Worm (Caenorhabditis elegans): ENCODE data around the gene F01G12.18.
A peak's percentile ranks its signal among the peaks of the same experiment; 100 is the strongest.

The F01G12.18 gene

ce11 chrX:16398420-16398925 is at the start of gene F01G12.18:
Gene F01G12.18, minus strand, starts transcription at chrX:16398470.
- TF ChIP-seq lin-32 (GFP tag; optimal IDR thresholded peaks at IDR 0.05): no peak
- TF ChIP-seq tbx-8 (GFP tag; optimal IDR thresholded peaks at IDR 0.05): no peak
- TF ChIP-seq zip-8 (tag; optimal IDR thresholded peaks at IDR 0.05): no peak
- TF ChIP-seq mep-1 (tag; optimal IDR thresholded peaks at IDR 0.05): no peak
- no peak for TF ChIP-seq lsy-2 (tag; optimal IDR thresholded peaks at IDR 0.05)
- no peak for TF ChIP-seq snpc-4 (tag; optimal IDR thresholded peaks at IDR 0.05)
- TF ChIP-seq blmp-1 (tag; optimal IDR thresholded peaks at IDR 0.05): no peak
- TF ChIP-seq sptf-1 (tag; optimal IDR thresholded peaks at IDR 0.05): no peak
- TF ChIP-seq mab-5 (tag; optimal IDR thresholded peaks at IDR 0.05): no peak
- TF ChIP-seq elt-3 (tag; optimal IDR thresholded peaks at IDR 0.05): no peak
- no peak for TF ChIP-seq unc-62 (GFP tag; optimal IDR thresholded peaks at IDR 0.05)
- no peak for TF ChIP-seq nhr-76 (tag; optimal IDR thresholded peaks at IDR 0.05)
- TF ChIP-seq pha-4 (tag; optimal IDR thresholded peaks at IDR 0.05): no peak
- TF ChIP-seq flh-1 (GFP tag; optimal IDR thresholded peaks at IDR 0.05): no peak

ce11 chrX:16447116-16447515 is 48.8 kb upstream of the F01G12.18 start:
- peak; percentile 21 for TF ChIP-seq mls-2 (tag; optimal IDR thresholded peaks at IDR 0.05)
- peak; percentile 37 for TF ChIP-seq pha-4 (tag; optimal IDR thresholded peaks at IDR 0.05)
- TF ChIP-seq cnd-1 (tag; optimal IDR thresholded peaks at IDR 0.05): peak; percentile 17
- TF ChIP-seq sptf-1 (tag; optimal IDR thresholded peaks at IDR 0.05): peak; percentile 53
- TF ChIP-seq elt-3 (tag; optimal IDR thresholded peaks at IDR 0.05): no peak

ce11 chrX:16445793-16446248 is 47.6 kb upstream of the F01G12.18 start, which contains the start of gene twf-2:
Gene twf-2, plus strand, starts transcription at chrX:16446197.
- TF ChIP-seq M03D4.4 (tag; optimal IDR thresholded peaks at IDR 0.05): peak; percentile 67
- TF ChIP-seq sptf-1 (tag; optimal IDR thresholded peaks at IDR 0.05): peak; percentile 82
- TF ChIP-seq lin-13 (tag; optimal IDR thresholded peaks at IDR 0.05): peak; percentile 29
- TF ChIP-seq sem-2 (GFP tag; optimal IDR thresholded peaks at IDR 0.05): no peak
- no peak for TF ChIP-seq elt-1 (tag; optimal IDR thresholded peaks at IDR 0.05; ENCODE audit: borderline replicate concordance, insufficient read depth)
- peak; percentile 56 for TF ChIP-seq pha-4 (tag; optimal IDR thresholded peaks at IDR 0.05)
- TF ChIP-seq ham-2 (GFP tag; optimal IDR thresholded peaks at IDR 0.05): peak; percentile 83
- peak; percentile 77 for TF ChIP-seq mls-2 (tag; optimal IDR thresholded peaks at IDR 0.05)
- TF ChIP-seq nhr-12 (tag; optimal IDR thresholded peaks at IDR 0.05): no peak
- no peak for TF ChIP-seq blmp-1 (tag; optimal IDR thresholded peaks at IDR 0.05)
- peak; percentile 91 for TF ChIP-seq unc-62 (GFP tag; optimal IDR thresholded peaks at IDR 0.05)
- peak; percentile 38 for TF ChIP-seq nhr-237 (tag; optimal IDR thresholded peaks at IDR 0.05)
- TF ChIP-seq cnd-1 (tag; optimal IDR thresholded peaks at IDR 0.05): peak; percentile 63
- peak; percentile 58 for TF ChIP-seq hlh-1 (tag; optimal IDR thresholded peaks at IDR 0.05)
- TF ChIP-seq unc-120 (tag; optimal IDR thresholded peaks at IDR 0.05; ENCODE audit: poor library complexity, severe bottlenecking): peak; percentile 94
- peak; percentile 63 for TF ChIP-seq ztf-11 (tag; optimal IDR thresholded peaks at IDR 0.05)
- peak; percentile 70 for TF ChIP-seq drap-1 (GFP tag; optimal IDR thresholded peaks at IDR 0.05)
- peak; percentile 63 for TF ChIP-seq mep-1 (tag; optimal IDR thresholded peaks at IDR 0.05)
- TF ChIP-seq ces-1 (GFP tag; optimal IDR thresholded peaks at IDR 0.05): peak; percentile 63

- TF ChIP-seq unc-62 (GFP tag; optimal IDR thresholded peaks at IDR 0.05): no peak
- TF ChIP-seq mab-5 (tag; optimal IDR thresholded peaks at IDR 0.05): no peak
- no peak for TF ChIP-seq mep-1 (tag; optimal IDR thresholded peaks at IDR 0.05)
- TF ChIP-seq pha-4 (tag; optimal IDR thresholded peaks at IDR 0.05): no peak
- TF ChIP-seq elt-3 (tag; optimal IDR thresholded peaks at IDR 0.05): no peak
- no peak for TF ChIP-seq nhr-76 (tag; optimal IDR thresholded peaks at IDR 0.05)
- TF ChIP-seq unc-120 (tag; optimal IDR thresholded peaks at IDR 0.05; ENCODE audit: poor library complexity, severe bottlenecking): no peak
- no peak for TF ChIP-seq nhr-2 (tag; optimal IDR thresholded peaks at IDR 0.05)
- no peak for TF ChIP-seq nhr-28 (tag; optimal IDR thresholded peaks at IDR 0.05)
- TF ChIP-seq ceh-43 (GFP tag; optimal IDR thresholded peaks at IDR 0.05): no peak
- TF ChIP-seq ham-2 (GFP tag; optimal IDR thresholded peaks at IDR 0.05): no peak
- no peak for TF ChIP-seq drap-1 (GFP tag; optimal IDR thresholded peaks at IDR 0.05)
- no peak for TF ChIP-seq snpc-4 (tag; optimal IDR thresholded peaks at IDR 0.05)
Observed at ce11 chrX:16443657-16444056, 45.4 kb upstream of the F01G12.18 start.

ce11 chrX:16440949-16441348 is 42.7 kb upstream of the F01G12.18 start:
- TF ChIP-seq ztf-11 (tag; optimal IDR thresholded peaks at IDR 0.05): no peak
- TF ChIP-seq sem-2 (GFP tag; optimal IDR thresholded peaks at IDR 0.05): no peak
- no peak for TF ChIP-seq ham-2 (GFP tag; optimal IDR thresholded peaks at IDR 0.05)
- TF ChIP-seq lsy-2 (tag; optimal IDR thresholded peaks at IDR 0.05): no peak
- no peak for TF ChIP-seq nhr-2 (tag; optimal IDR thresholded peaks at IDR 0.05)
- TF ChIP-seq lin-32 (GFP tag; optimal IDR thresholded peaks at IDR 0.05): no peak
- TF ChIP-seq ceh-83 (GFP tag; optimal IDR thresholded peaks at IDR 0.05): no peak
- TF ChIP-seq sptf-1 (tag; optimal IDR thresholded peaks at IDR 0.05): no peak
- TF ChIP-seq tbx-8 (GFP tag; optimal IDR thresholded peaks at IDR 0.05): no peak
- TF ChIP-seq flh-1 (GFP tag; optimal IDR thresholded peaks at IDR 0.05): no peak
- TF ChIP-seq ces-1 (GFP tag; optimal IDR thresholded peaks at IDR 0.05): no peak
- no peak for TF ChIP-seq mls-2 (tag; optimal IDR thresholded peaks at IDR 0.05)
